Worm (Caenorhabditis elegans) whole organism, L4 larva: ENCODE data around the gene C05G5.3.

ENCODE experiments used
- F49E8.2 ChIP-seq: sonication (generic microtip); optimal IDR thresholded peaks from 2 replicates; lab custom pipeline; 2016; ENCODE audit warnings: missing compliant biosample characterization, mild to moderate bottlenecking, missing genetic modification characterization, borderline replicate concordance
- R02D3.7 ChIP-seq: fragments of 150-350 bp; sonication (generic microtip); optimal IDR thresholded peaks from 3 replicates; lab custom pipeline; 2014; ENCODE audit warnings: missing biosample characterization, missing genetic modification characterization
- Y105C5A.15 ChIP-seq: fragments of 200-800 bp; sonication (Bioruptor generic); IDR thresholded peaks from 2 replicates; pipeline ENCODE4 v1.3.6; 2022; ENCODE audit warnings: missing genetic modification characterization, missing compliant biosample characterization
- Y5F2A.4 ChIP-seq: fragments of 200-800 bp; sonication (Bioruptor generic); optimal IDR thresholded peaks from 2 replicates; lab custom pipeline; 2018; ENCODE audit warnings: mild to moderate bottlenecking, missing genetic modification characterization, missing compliant biosample characterization
- ceh-20 ChIP-seq: fragments of 200-800 bp; sonication (Bioruptor generic); IDR thresholded peaks from 2 replicates; pipeline ENCODE4 v1.3.6; 2022; ENCODE audit warnings: missing genetic modification reagents, missing genetic modification characterization, missing compliant biosample characterization
- ceh-32 ChIP-seq: sonication (generic microtip); optimal IDR thresholded peaks from 2 replicates; lab custom pipeline; 2016; ENCODE audit warnings: mild to moderate bottlenecking, missing genetic modification characterization, missing compliant biosample characterization; ENCODE audit not compliant: poor library complexity
- ceh-62 ChIP-seq: sonication (generic microtip); optimal IDR thresholded peaks from 2 replicates; lab custom pipeline; 2017; ENCODE audit warnings: missing biosample characterization, missing genetic modification characterization
- cey-2 ChIP-seq: sonication (generic microtip); optimal IDR thresholded peaks from 3 replicates; lab custom pipeline; 2017; ENCODE audit warnings: missing genetic modification characterization, mild to moderate bottlenecking, missing compliant biosample characterization, antibody characterized with exemption, borderline replicate concordance; ENCODE audit not compliant: insufficient read depth
- ctbp-1 ChIP-seq: fragments of 200-800 bp; sonication (Bioruptor generic); IDR thresholded peaks from 2 replicates; pipeline ENCODE4 v1.3.6; 2022; ENCODE audit warnings: missing genetic modification reagents, missing genetic modification characterization, missing compliant biosample characterization
- daf-8 ChIP-seq: fragments of 200-800 bp; sonication (Bioruptor generic); IDR thresholded peaks from 2 replicates; pipeline ENCODE4 v1.3.6; 2022; ENCODE audit warnings: missing genetic modification characterization, missing compliant biosample characterization
- dmd-6 ChIP-seq: fragments of 200-800 bp; sonication (Bioruptor generic); IDR thresholded peaks from 2 replicates; pipeline ENCODE4 v1.3.6; 2022; ENCODE audit warnings: missing genetic modification reagents, missing genetic modification characterization, missing compliant biosample characterization
- dve-1 ChIP-seq: sonication (generic microtip); optimal IDR thresholded peaks from 2 replicates; lab custom pipeline; 2017; ENCODE audit warnings: antibody characterized with exemption, mild to moderate bottlenecking, missing genetic modification characterization, missing compliant biosample characterization; ENCODE audit not compliant: insufficient read depth
- egl-43 ChIP-seq: fragments of 200-800 bp; sonication (Bioruptor generic); IDR thresholded peaks from 2 replicates; pipeline ENCODE4 v1.3.6; 2022; ENCODE audit warnings: missing genetic modification reagents, missing genetic modification characterization, missing compliant biosample characterization
- fos-1 ChIP-seq: fragments of 150-350 bp; optimal IDR thresholded peaks from 2 replicates; lab custom pipeline; 2014; ENCODE audit warnings: missing biosample characterization, missing genetic modification characterization
- hlh-11 ChIP-seq: fragments of 200-800 bp; sonication (Bioruptor generic); optimal IDR thresholded peaks from 2 replicates; lab custom pipeline; 2018; ENCODE audit warnings: mild to moderate bottlenecking, missing genetic modification characterization, missing compliant biosample characterization
- lin-13 ChIP-seq: fragments of 150-350 bp; optimal IDR thresholded peaks from 2 replicates; lab custom pipeline; 2014; ENCODE audit warnings: missing biosample characterization, missing genetic modification reagents, missing genetic modification characterization
- lin-29 ChIP-seq: fragments of 200-800 bp; sonication (Bioruptor generic); IDR thresholded peaks from 2 replicates; pipeline ENCODE4 v1.3.6; 2022; ENCODE audit warnings: missing genetic modification reagents, missing genetic modification characterization, missing compliant biosample characterization
- lir-3 ChIP-seq: sonication (generic microtip); optimal IDR thresholded peaks from 2 replicates; lab custom pipeline; 2016; ENCODE audit warnings: mild to moderate bottlenecking, missing genetic modification characterization, missing compliant biosample characterization
- lsy-2 ChIP-seq, 2 experiments: fragments of 150-350 bp in 1 of 2; sonication (generic microtip) in 1 of 2; optimal IDR thresholded peaks; 2 replicates each; lab custom pipeline; 2014 to 2017; ENCODE audit warnings: missing biosample characterization in 2 of 2, missing genetic modification characterization in 2 of 2
- madf-5 ChIP-seq, 2 experiments: fragments of 200-800 bp; sonication (Bioruptor generic); IDR thresholded peaks; 2 replicates each; pipeline ENCODE4 v1.3.6; 2022; ENCODE audit warnings: missing compliant biosample characterization in 2 of 2, missing genetic modification characterization in 2 of 2
- mep-1 ChIP-seq: fragments of 150-350 bp; sonication (generic microtip); optimal IDR thresholded peaks from 3 replicates; lab custom pipeline; 2014; ENCODE audit warnings: missing biosample characterization, missing genetic modification characterization
- mes-2 ChIP-seq: sonication (generic microtip); optimal IDR thresholded peaks from 2 replicates; lab custom pipeline; 2016; ENCODE audit warnings: missing genotype, mild to moderate bottlenecking, missing genetic modification characterization, missing compliant biosample characterization; ENCODE audit not compliant: poor library complexity, severe bottlenecking
- nhr-10 ChIP-seq: fragments of 150-350 bp; optimal IDR thresholded peaks from 2 replicates; lab custom pipeline; 2014; ENCODE audit warnings: missing biosample characterization, missing genetic modification characterization
- nhr-102 ChIP-seq: sonication (generic microtip); optimal IDR thresholded peaks from 2 replicates; lab custom pipeline; 2016; ENCODE audit warnings: mild to moderate bottlenecking, missing genetic modification characterization, moderate library complexity, missing compliant biosample characterization
- nhr-11 ChIP-seq: fragments of 150-350 bp; optimal IDR thresholded peaks from 2 replicates; lab custom pipeline; 2014; ENCODE audit warnings: missing biosample characterization, missing genetic modification characterization
- nhr-25 ChIP-seq: sonication (generic microtip); optimal IDR thresholded peaks from 2 replicates; lab custom pipeline; 2017; ENCODE audit warnings: missing genetic modification characterization, mild to moderate bottlenecking, missing compliant biosample characterization, antibody characterized with exemption, moderate library complexity, borderline replicate concordance; ENCODE audit not compliant: insufficient read depth
- nhr-77 ChIP-seq: fragments of 150-350 bp; optimal IDR thresholded peaks from 2 replicates; lab custom pipeline; 2014; ENCODE audit warnings: missing biosample characterization, missing genetic modification characterization
- php-3 ChIP-seq: fragments of 200-800 bp; sonication (Bioruptor generic); IDR thresholded peaks from 2 replicates; pipeline ENCODE4 v1.3.6; 2022; ENCODE audit warnings: missing genetic modification reagents, missing genetic modification characterization, missing compliant biosample characterization
- rbr-2 ChIP-seq: sonication (generic microtip); optimal IDR thresholded peaks from 2 replicates; lab custom pipeline; 2016; ENCODE audit warnings: missing genotype, missing genetic modification characterization, missing compliant biosample characterization
- saeg-2 ChIP-seq: fragments of 200-800 bp; sonication (Bioruptor generic); IDR thresholded peaks from 2 replicates; pipeline ENCODE4 v1.3.6; 2022; ENCODE audit warnings: missing genetic modification reagents, missing genetic modification characterization, missing compliant biosample characterization
- set-16 ChIP-seq: fragments of 200-800 bp; sonication (Bioruptor generic); IDR thresholded peaks from 2 replicates; pipeline ENCODE4 v1.3.6; 2022; ENCODE audit warnings: missing genetic modification reagents, missing genetic modification characterization, missing compliant biosample characterization
- snpc-4 ChIP-seq: fragments of 150-350 bp; optimal IDR thresholded peaks from 2 replicates; lab custom pipeline; 2014; ENCODE audit warnings: missing biosample characterization, missing genetic modification characterization
- unc-62 ChIP-seq, 3 experiments: fragments of 150-350 bp in 1 of 3; sonication (generic microtip); optimal IDR thresholded peaks in 2 of 3; peaks in 1 of 3; 1 replicate in 1 of 3; 2 replicates in 2 of 3; lab custom pipeline; 2014 to 2017; ENCODE audit warnings: missing biosample characterization in 3 of 3, missing genetic modification characterization in 3 of 3, missing genetic modification reagents in 3 of 3, missing genotype in 1 of 3
- vab-7 ChIP-seq: fragments of 200-800 bp; sonication (Bioruptor generic); IDR thresholded peaks from 2 replicates; pipeline ENCODE4 v1.3.6; 2022; ENCODE audit warnings: missing genetic modification reagents, missing genetic modification characterization, missing compliant biosample characterization
- ztf-11 ChIP-seq: fragments of 150-350 bp; optimal IDR thresholded peaks from 2 replicates; lab custom pipeline; 2014; ENCODE audit warnings: missing biosample characterization, missing genetic modification characterization
- ztf-7 ChIP-seq: fragments of 150-350 bp; optimal IDR thresholded peaks from 2 replicates; lab custom pipeline; 2014; ENCODE audit warnings: missing biosample characterization, missing genetic modification characterization

The C05G5.3 gene

ce11 chrX:14778112-14778511 is 26.3 kb upstream of the C05G5.3 start:
- TF ChIP-seq F49E8.2, result no peak
- no peak for TF ChIP-seq lin-13 (GFP tag; lab: Kevin White, UChicago)
- no peak for TF ChIP-seq nhr-102 (tag; lab: Kevin White, UChicago)
- TF ChIP-seq dve-1, result no peak
- no peak for TF ChIP-seq nhr-11 (tag; lab: Kevin White, UChicago)
- TF ChIP-seq madf-5 (GFP tag; IDR thresholded peaks at IDR 0.05; lab: Robert Waterston, UW), result no peak
- TF ChIP-seq ceh-62, result no peak
- no peak for TF ChIP-seq Y105C5A.15 (GFP tag; lab: Robert Waterston, UW)
- no peak for TF ChIP-seq ctbp-1 (GFP tag; lab: Robert Waterston, UW)
- no peak for TF ChIP-seq lsy-2 (tag; optimal IDR thresholded peaks at IDR 0.05; lab: Kevin White, UChicago)
- no peak for TF ChIP-seq nhr-25 (tag; lab: Kevin White, UChicago)
- no peak for TF ChIP-seq nhr-10 (tag; lab: Kevin White, UChicago)
- no peak for TF ChIP-seq Y5F2A.4
- no peak for TF ChIP-seq snpc-4 (tag; lab: Kevin White, UChicago)
- no peak for TF ChIP-seq lin-29 (GFP tag; lab: Robert Waterston, UW)
- no peak for TF ChIP-seq ztf-11
- no peak for TF ChIP-seq R02D3.7 (tag; lab: Kevin White, UChicago)
- TF ChIP-seq ceh-32 (tag; lab: Kevin White, UChicago), result no peak

- peak; percentile 39; the same call in 1 of the 2 replicates for TF ChIP-seq ceh-20 (GFP tag; lab: Robert Waterston, UW)
- TF ChIP-seq dmd-6 (GFP tag; lab: Robert Waterston, UW), result no peak
- no peak for TF ChIP-seq nhr-102 (tag; lab: Kevin White, UChicago)
- no peak for TF ChIP-seq daf-8 (GFP tag; lab: Robert Waterston, UW)
- no peak for TF ChIP-seq mes-2 (tag; lab: Kevin White, UChicago)
- TF ChIP-seq cey-2 (tag; lab: Kevin White, UChicago), result no peak
- no peak for TF ChIP-seq hlh-11
- no peak for TF ChIP-seq mep-1 (tag; lab: Kevin White, UChicago)
- no peak for TF ChIP-seq nhr-77 (tag; lab: Kevin White, UChicago)
- 0 out of 2 replicates have a peak, but pooled peaks have one; percentile 13 for TF ChIP-seq ctbp-1 (GFP tag; lab: Robert Waterston, UW)
- peak; percentile 41; the same call in 1 of the 2 replicates for TF ChIP-seq vab-7 (GFP tag; lab: Robert Waterston, UW)
- TF ChIP-seq egl-43 (GFP tag; lab: Robert Waterston, UW), result 0 out of 2 replicates have a peak, but pooled peaks have one; percentile 15
- peak; percentile 54; the same call in 1 of the 2 replicates for TF ChIP-seq set-16 (GFP tag; lab: Robert Waterston, UW)
- TF ChIP-seq lir-3 (tag; lab: Kevin White, UChicago), result no peak
- peak in 1 of 2 experiments; percentile 15 for TF ChIP-seq unc-62 (GFP tag; optimal IDR thresholded peaks at IDR 0.05 in 1 of 2; lab: Kevin White, UChicago)
- no peak for TF ChIP-seq unc-62 (tag; optimal IDR thresholded peaks at IDR 0.05; lab: Kevin White, UChicago)
- no peak for TF ChIP-seq rbr-2 (tag; lab: Kevin White, UChicago)
- no peak for TF ChIP-seq fos-1
Observed at ce11 chrX:14776312-14776711, 24.5 kb upstream of the C05G5.3 start.

ce11 chrX:14775222-14775621 is 23.4 kb upstream of the C05G5.3 start:
- TF ChIP-seq ztf-7 (tag; lab: Kevin White, UChicago) (no peak), unc-62 (GFP tag; optimal IDR thresholded peaks at IDR 0.05 in 1 of 2; lab: Kevin White, UChicago) (peak in 1 of 2 experiments; percentile 93), unc-62 (tag; optimal IDR thresholded peaks at IDR 0.05; lab: Kevin White, UChicago) (no peak)

ce11 chrX:14773238-14773637 is 21.4 kb upstream of the C05G5.3 start, which contains the start of gene unc-3:
Gene unc-3 (plus strand): TSS chrX:14773538.
- no peak for TF ChIP-seq saeg-2
- 0 out of 2 replicates have a peak, but pooled peaks have one; percentile 10 for TF ChIP-seq php-3
